Worm (Caenorhabditis elegans) whole organism, midembryonic: Measurements from ENCODE around the gene K06H6.2.

Source experiments
- T22C8.4 ChIP-seq: fragments of 200-800 bp; sonication (Bioruptor generic); IDR thresholded peaks from 2 replicates; pipeline ENCODE4 v1.3.6; 2022; ENCODE audit warnings: missing genetic modification characterization, missing compliant biosample characterization
- cog-1 ChIP-seq: sonication (generic microtip); optimal IDR thresholded peaks from 2 replicates; lab custom pipeline; 2016; ENCODE audit warnings: missing genetic modification characterization, missing compliant biosample characterization
- flt-1 ChIP-seq: fragments of 200-800 bp; sonication (Bioruptor generic); IDR thresholded peaks from 2 replicates; pipeline ENCODE4 v1.3.6; 2022; ENCODE audit warnings: missing genetic modification characterization, missing compliant biosample characterization
- klf-2 ChIP-seq: fragments of 200-800 bp; sonication (Bioruptor generic); conservative IDR thresholded peaks from 2 replicates; pipeline ENCODE4 v1.3.6; 2022; ENCODE audit warnings: missing genetic modification reagents, missing genetic modification characterization, missing compliant biosample characterization
- med-1 ChIP-seq: sonication (generic microtip); optimal IDR thresholded peaks from 2 replicates; lab custom pipeline; 2017; ENCODE audit warnings: missing genetic modification characterization, mild to moderate bottlenecking, missing compliant biosample characterization, antibody characterized with exemption, missing genetic modification reagents; ENCODE audit not compliant: insufficient read depth
- ref-1 ChIP-seq: fragments of 200-800 bp; sonication (Bioruptor generic); conservative IDR thresholded peaks from 2 replicates; pipeline ENCODE4 v1.3.6; 2022; ENCODE audit warnings: missing genetic modification reagents, missing genetic modification characterization, missing compliant biosample characterization
- tab-1 ChIP-seq: fragments of 200-800 bp; sonication (Bioruptor generic); IDR thresholded peaks from 2 replicates; pipeline ENCODE4 v1.3.6; 2022; ENCODE audit warnings: missing genetic modification characterization, missing compliant biosample characterization
- ztf-23 ChIP-seq: fragments of 200-800 bp; sonication (Bioruptor generic); IDR thresholded peaks from 2 replicates; pipeline ENCODE4 v1.3.6; 2022; ENCODE audit warnings: missing genetic modification reagents, missing genetic modification characterization, missing compliant biosample characterization
- ztf-29 ChIP-seq: fragments of 200-800 bp; sonication (Bioruptor generic); IDR thresholded peaks from 2 replicates; pipeline ENCODE4 v1.3.6; 2022; ENCODE audit warnings: missing genetic modification reagents, missing genetic modification characterization, missing compliant biosample characterization

- TF ChIP-seq ztf-29 (GFP tag; lab: Robert Waterston, UW) (no peak), ztf-23 (no peak), flt-1 (GFP tag; lab: Robert Waterston, UW) (no peak), ref-1 (no peak), T22C8.4 (GFP tag; lab: Robert Waterston, UW) (no peak), med-1 (GFP tag; lab: Kevin White, UChicago) (no peak), cog-1 (tag; lab: Kevin White, UChicago) (no peak), klf-2 (GFP tag; lab: Robert Waterston, UW) (no peak), tab-1 (GFP tag; lab: Robert Waterston, UW) (no peak)
These were observed 37.6 kb upstream of the K06H6.2 start, which contains the start of gene C14C6.6 for ce11 chrV:547980-548379.
